Fruit fly (Drosophila melanogaster): ENCODE measurements around the gene CG16743.

Gene CG16743

DNA sequence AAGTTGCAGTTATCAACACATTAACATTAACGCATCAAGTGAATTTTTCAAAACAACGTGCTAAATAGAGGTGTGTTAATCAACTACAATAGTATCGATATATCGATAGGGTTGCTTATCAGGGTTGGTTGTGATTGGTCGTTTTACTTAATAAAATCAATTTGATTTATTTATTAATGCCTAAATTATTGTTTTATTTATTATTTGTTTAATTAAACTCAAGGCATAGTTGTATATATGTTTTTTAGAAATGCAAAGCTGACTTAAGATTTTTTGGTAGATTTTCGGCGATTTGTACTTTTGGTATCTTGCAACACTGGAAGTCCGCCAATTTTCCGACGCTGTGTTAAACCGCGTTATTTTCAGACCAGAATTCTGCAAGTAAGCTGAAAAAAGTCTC lies 38.9 kb downstream of the CG16743 start, which contains the start of the genes Art8 and dUTPase:
Art8 (minus strand) TSS at position 88 of the 400 bp plus-strand sequence.
dUTPase (plus strand) TSS at position 314 of the 400 bp plus-strand sequence.
- peak; percentile 63 for TF ChIP-seq CG3032 (tag; optimal IDR thresholded peaks at IDR 0.05)
- TF ChIP-seq lz (GFP tag; optimal IDR thresholded peaks at IDR 0.05), result peak; percentile 58
- TF ChIP-seq CG1621 (tag; optimal IDR thresholded peaks at IDR 0.05), result peak; percentile 13
- peak; percentile 58 for TF ChIP-seq acj6 (GFP tag; optimal IDR thresholded peaks at IDR 0.05)
- no peak for TF ChIP-seq CG4318 (GFP tag; optimal IDR thresholded peaks at IDR 0.05)
- no peak for TF ChIP-seq CG7368 (GFP tag; optimal IDR thresholded peaks at IDR 0.05)
- peak; percentile 31 for TF ChIP-seq Sox14 (GFP tag; optimal IDR thresholded peaks at IDR 0.05)
- TF ChIP-seq net (GFP tag; optimal IDR thresholded peaks at IDR 0.05), result no peak
- TF ChIP-seq Eip93F (GFP tag; optimal IDR thresholded peaks at IDR 0.05), result peak; percentile 53
- TF ChIP-seq fd59A (GFP tag; optimal IDR thresholded peaks at IDR 0.05), result no peak
- peak; percentile 19 for TF ChIP-seq CG11902 (GFP tag; optimal IDR thresholded peaks at IDR 0.05)
- no peak for TF ChIP-seq Blimp-1 (GFP tag; optimal IDR thresholded peaks at IDR 0.05)
- TF ChIP-seq OdsH (GFP tag; optimal IDR thresholded peaks at IDR 0.05), result peak; percentile 65
- no peak for TF ChIP-seq CG9139 (GFP tag; optimal IDR thresholded peaks at IDR 0.05)
- TF ChIP-seq Sox102F (GFP tag; optimal IDR thresholded peaks at IDR 0.05), result no peak
- no peak for TF ChIP-seq CG8632 (GFP tag; optimal IDR thresholded peaks at IDR 0.05)
- TF ChIP-seq ss (GFP tag; optimal IDR thresholded peaks at IDR 0.05), result no peak
- no peak for TF ChIP-seq Hr38 (GFP tag; optimal IDR thresholded peaks at IDR 0.05)
- no peak for TF ChIP-seq CG6808 (GFP tag; optimal IDR thresholded peaks at IDR 0.05)
- no peak for TF ChIP-seq svp (GFP tag)
- peak; percentile 60 for TF ChIP-seq cyc (GFP tag; optimal IDR thresholded peaks at IDR 0.05)
- no peak for TF ChIP-seq Gug (GFP tag; IDR thresholded peaks at IDR 0.05)
- TF ChIP-seq Eip75B (GFP tag; optimal IDR thresholded peaks at IDR 0.05), result no peak
- no peak for TF ChIP-seq CG32006 (GFP tag; optimal IDR thresholded peaks at IDR 0.05)
- peak; percentile 46 for TF ChIP-seq topi (GFP tag; optimal IDR thresholded peaks at IDR 0.05)
- peak; percentile 44 for TF ChIP-seq CG31627 (GFP tag; optimal IDR thresholded peaks at IDR 0.05)
- TF ChIP-seq CG8119 (GFP tag; IDR thresholded peaks at IDR 0.05), result 0 out of 3 replicates have a peak, but pooled peaks have one; percentile 29
- TF ChIP-seq Hr39 (GFP tag; optimal IDR thresholded peaks at IDR 0.05), result no peak
- no peak for TF ChIP-seq CG6854 (GFP tag; optimal IDR thresholded peaks at IDR 0.05)
- TF ChIP-seq achi (GFP tag; optimal IDR thresholded peaks at IDR 0.05), result peak; percentile 60
- peak; percentile 70 for TF ChIP-seq CG10631 (GFP tag; optimal IDR thresholded peaks at IDR 0.05)
- no peak for TF ChIP-seq Ets21C (GFP tag; optimal IDR thresholded peaks at IDR 0.05)
- TF ChIP-seq Ets96B (tag; optimal IDR thresholded peaks at IDR 0.05), result peak; percentile 56
- TF ChIP-seq Lpt (GFP tag; optimal IDR thresholded peaks at IDR 0.05), result peak; percentile 12
- no peak for TF ChIP-seq CG16779 (tag; optimal IDR thresholded peaks at IDR 0.05)
- no peak for TF ChIP-seq pdm3 (GFP tag; optimal IDR thresholded peaks at IDR 0.05)
- TF ChIP-seq Hr4 (GFP tag; optimal IDR thresholded peaks at IDR 0.05), result no peak
- peak; percentile 51 for TF ChIP-seq CG6792 (GFP tag; optimal IDR thresholded peaks at IDR 0.05)
- no peak for TF ChIP-seq Smox (GFP tag; optimal IDR thresholded peaks at IDR 0.05)
- peak; percentile 85 for TF ChIP-seq Eip78C (GFP tag)
- TF ChIP-seq CG34406 (GFP tag; optimal IDR thresholded peaks at IDR 0.05), result peak; percentile 40
- TF ChIP-seq CG6276 (GFP tag; optimal IDR thresholded peaks at IDR 0.05), result no peak
- TF ChIP-seq vri (GFP tag; optimal IDR thresholded peaks at IDR 0.05), result no peak
- TF ChIP-seq CG8319 (GFP tag; optimal IDR thresholded peaks at IDR 0.05), result peak; percentile 19
- peak; percentile 35 for TF ChIP-seq Sox15 (GFP tag; optimal IDR thresholded peaks at IDR 0.05)
- TF ChIP-seq CG15336 (GFP tag; IDR thresholded peaks at IDR 0.05), result 0 out of 2 replicates have a peak, but pooled peaks have one; percentile 32
- peak; percentile 38 for TF ChIP-seq CG10669 (GFP tag; optimal IDR thresholded peaks at IDR 0.05)
- TF ChIP-seq salr (GFP tag; optimal IDR thresholded peaks at IDR 0.05), result no peak
- TF ChIP-seq CG6163 (GFP tag; IDR thresholded peaks at IDR 0.05), result 0 out of 3 replicates have a peak, but pooled peaks have one; percentile 19
- TF ChIP-seq esn (GFP tag; optimal IDR thresholded peaks at IDR 0.05), result peak; percentile 73
- TF ChIP-seq dac (GFP tag; optimal IDR thresholded peaks at IDR 0.05), result no peak
- peak; percentile 39 for TF ChIP-seq CG11762 (GFP tag; optimal IDR thresholded peaks at IDR 0.05; ENCODE audit: insufficient read depth)
- TF ChIP-seq CG3919 (GFP tag; optimal IDR thresholded peaks at IDR 0.05), result peak; percentile 62

All from whole organism, prepupa.